Worm (Caenorhabditis elegans) whole organism, midembryonic: ENCODE data around the gene nas-37.
A peak's percentile ranks its signal among the peaks of the same experiment; 100 is the strongest.

Experiments
- T22C8.4 ChIP-seq: fragments of 200-800 bp; sonication (Bioruptor generic); IDR thresholded peaks from 2 replicates; pipeline ENCODE4 v1.3.6; 2022; ENCODE audit warnings: missing genetic modification characterization, missing compliant biosample characterization
- cog-1 ChIP-seq: sonication (generic microtip); optimal IDR thresholded peaks from 2 replicates; lab custom pipeline; 2016; ENCODE audit warnings: missing genetic modification characterization, missing compliant biosample characterization
- flt-1 ChIP-seq: fragments of 200-800 bp; sonication (Bioruptor generic); IDR thresholded peaks from 2 replicates; pipeline ENCODE4 v1.3.6; 2022; ENCODE audit warnings: missing genetic modification characterization, missing compliant biosample characterization
- klf-2 ChIP-seq: fragments of 200-800 bp; sonication (Bioruptor generic); conservative IDR thresholded peaks from 2 replicates; pipeline ENCODE4 v1.3.6; 2022; ENCODE audit warnings: missing genetic modification reagents, missing genetic modification characterization, missing compliant biosample characterization
- med-1 ChIP-seq: sonication (generic microtip); optimal IDR thresholded peaks from 2 replicates; lab custom pipeline; 2017; ENCODE audit warnings: missing genetic modification characterization, mild to moderate bottlenecking, missing compliant biosample characterization, antibody characterized with exemption, missing genetic modification reagents; ENCODE audit not compliant: insufficient read depth
- ref-1 ChIP-seq: fragments of 200-800 bp; sonication (Bioruptor generic); conservative IDR thresholded peaks from 2 replicates; pipeline ENCODE4 v1.3.6; 2022; ENCODE audit warnings: missing genetic modification reagents, missing genetic modification characterization, missing compliant biosample characterization
- tab-1 ChIP-seq: fragments of 200-800 bp; sonication (Bioruptor generic); IDR thresholded peaks from 2 replicates; pipeline ENCODE4 v1.3.6; 2022; ENCODE audit warnings: missing genetic modification characterization, missing compliant biosample characterization
- ztf-23 ChIP-seq: fragments of 200-800 bp; sonication (Bioruptor generic); IDR thresholded peaks from 2 replicates; pipeline ENCODE4 v1.3.6; 2022; ENCODE audit warnings: missing genetic modification reagents, missing genetic modification characterization, missing compliant biosample characterization
- ztf-29 ChIP-seq: fragments of 200-800 bp; sonication (Bioruptor generic); IDR thresholded peaks from 2 replicates; pipeline ENCODE4 v1.3.6; 2022; ENCODE audit warnings: missing genetic modification reagents, missing genetic modification characterization, missing compliant biosample characterization

Gene nas-37

DNA sequence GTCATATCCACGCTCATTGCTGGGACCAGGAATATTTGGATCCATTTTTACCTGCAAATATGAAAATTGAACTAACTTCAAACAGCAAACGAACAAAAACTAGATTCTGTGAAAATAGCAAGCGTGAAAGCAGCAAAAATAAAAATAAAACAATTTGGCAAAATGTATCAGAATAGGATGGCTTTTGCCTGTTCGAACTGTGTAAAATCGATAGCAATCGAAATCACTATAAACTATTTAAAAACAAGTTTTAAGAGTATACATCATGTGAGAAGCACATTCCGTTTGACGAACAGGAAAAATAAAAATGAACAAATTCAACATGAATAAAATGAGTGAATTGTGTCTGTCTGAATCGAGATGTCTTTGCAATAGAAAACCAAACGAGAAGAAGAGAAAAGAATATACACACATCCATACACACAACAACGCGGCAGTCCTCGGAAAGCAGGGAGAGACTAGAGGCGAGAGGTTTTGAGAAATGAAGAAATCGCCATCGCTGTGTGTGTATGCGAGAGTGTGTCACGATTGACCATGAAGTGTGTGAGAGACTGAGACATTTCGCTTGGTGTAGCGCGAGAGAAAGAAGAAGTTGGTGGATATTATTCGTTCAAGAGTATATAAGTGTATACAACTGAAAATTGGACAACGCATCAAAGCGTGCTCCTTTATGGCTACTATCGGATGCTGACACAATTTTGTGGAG, 49.3 kb downstream of the nas-37 start, which contains the start of gene phf-34:
phf-34 (minus strand) TSS at position 51 of the 706 bp plus-strand sequence.
- peak; percentile 71 for TF ChIP-seq cog-1 (tag; lab: Kevin White, UChicago)
- TF ChIP-seq tab-1 (GFP tag; lab: Robert Waterston, UW), result no peak

- no peak for TF ChIP-seq med-1
- TF ChIP-seq cog-1 (tag; lab: Kevin White, UChicago), result no peak
- no peak for TF ChIP-seq flt-1
- no peak for TF ChIP-seq ztf-23 (GFP tag; lab: Robert Waterston, UW)
- TF ChIP-seq tab-1 (GFP tag; lab: Robert Waterston, UW), result no peak
- no peak for TF ChIP-seq T22C8.4
- TF ChIP-seq ref-1, result no peak
- TF ChIP-seq klf-2 (GFP tag; lab: Robert Waterston, UW), result no peak
- no peak for TF ChIP-seq ztf-29 (GFP tag; lab: Robert Waterston, UW)
These were observed 54.0 kb downstream of the nas-37 start, which contains the start of gene F21G4.3 for ce11 chrX:9894844-9895243. F21G4.3 (plus strand) TSS chrX:9895144.
